Fruit fly (Drosophila melanogaster) whole organism, embryonic: Measurements from ENCODE around the gene CG6470.

Source experiments
- Antp ChIP-seq: fragments of 200-800 bp; sonication (Bioruptor generic); optimal IDR thresholded peaks from 3 replicates; lab custom pipeline; 2016; ENCODE audit warnings: missing biosample characterization, missing genetic modification characterization
- CG1024 ChIP-seq: fragments of 200-800 bp; sonication (Bioruptor generic); IDR thresholded peaks from 2 replicates; pipeline ENCODE4 v1.3.6; 2022; ENCODE audit warnings: missing biosample characterization, missing genetic modification characterization
- CG10431 ChIP-seq: fragments of 200-800 bp; sonication (Bioruptor generic); optimal IDR thresholded peaks from 3 replicates; lab custom pipeline; 2018; ENCODE audit warnings: missing biosample characterization, mild to moderate bottlenecking, missing genetic modification characterization
- CG12769 ChIP-seq: fragments of 200-800 bp; sonication (Bioruptor generic); optimal IDR thresholded peaks from 2 replicates; lab custom pipeline; 2019; ENCODE audit warnings: missing biosample characterization, mild to moderate bottlenecking, missing genetic modification characterization, moderate library complexity
- CG13123 ChIP-seq: fragments of 200-800 bp; sonication (Bioruptor generic); optimal IDR thresholded peaks from 2 replicates; lab custom pipeline; 2016; ENCODE audit warnings: missing biosample characterization, missing genetic modification characterization
- CG13894 ChIP-seq: fragments of 200-800 bp; sonication (Bioruptor generic); optimal IDR thresholded peaks from 3 replicates; lab custom pipeline; 2018; ENCODE audit warnings: missing biosample characterization, mild to moderate bottlenecking, missing genetic modification characterization, moderate library complexity
- CG15011 ChIP-seq: fragments of 200-800 bp; sonication (Bioruptor generic); optimal IDR thresholded peaks from 3 replicates; lab custom pipeline; 2018; ENCODE audit warnings: missing biosample characterization, mild to moderate bottlenecking, missing genetic modification characterization
- CG1529 ChIP-seq: fragments of 200-800 bp; sonication (Bioruptor generic); optimal IDR thresholded peaks from 3 replicates; lab custom pipeline; 2018; ENCODE audit warnings: missing biosample characterization, missing genetic modification characterization
- CG2712 ChIP-seq: fragments of 200-800 bp; optimal IDR thresholded peaks from 3 replicates; lab custom pipeline; 2019; ENCODE audit warnings: missing biosample characterization, mild to moderate bottlenecking, missing genetic modification characterization, moderate library complexity
- CG31441 ChIP-seq: fragments of 200-800 bp; sonication (Bioruptor generic); IDR thresholded peaks from 2 replicates; pipeline ENCODE4 v1.3.6; 2022; ENCODE audit warnings: missing biosample characterization, missing genetic modification characterization
- CG3847 ChIP-seq: fragments of 200-800 bp; sonication (Bioruptor generic); IDR thresholded peaks from 2 replicates; pipeline ENCODE4 v1.3.6; 2022; ENCODE audit warnings: missing biosample characterization, missing genetic modification characterization
- CG4328 ChIP-seq: fragments of 200-800 bp; sonication (Bioruptor generic); optimal IDR thresholded peaks from 3 replicates; lab custom pipeline; 2017; ENCODE audit warnings: missing biosample characterization, missing genetic modification reagents, missing genetic modification characterization
- CG4404 ChIP-seq: fragments of 200-800 bp; sonication (Bioruptor generic); IDR thresholded peaks from 2 replicates; pipeline ENCODE4 v1.3.6; 2022; ENCODE audit warnings: missing biosample characterization, missing genetic modification characterization
- CG4617 ChIP-seq: fragments of 200-800 bp; sonication (Bioruptor generic); optimal IDR thresholded peaks from 3 replicates; lab custom pipeline; 2016; ENCODE audit warnings: missing biosample characterization, missing genetic modification characterization, borderline replicate concordance
- CG8388 ChIP-seq: fragments of 200-800 bp; sonication (Bioruptor generic); optimal IDR thresholded peaks from 2 replicates; lab custom pipeline; 2019; ENCODE audit warnings: missing biosample characterization, mild to moderate bottlenecking, missing genetic modification characterization, moderate library complexity
- CG9876 ChIP-seq: fragments of 200-800 bp; sonication (Bioruptor generic); optimal IDR thresholded peaks from 2 replicates; lab custom pipeline; 2016; ENCODE audit warnings: missing biosample characterization, missing genetic modification characterization
- Doc3 ChIP-seq: fragments of 200-800 bp; sonication (Bioruptor generic); IDR thresholded peaks from 3 replicates; pipeline ENCODE4 v1.3.6; 2022; ENCODE audit warnings: missing biosample characterization, missing genetic modification characterization; ENCODE audit not compliant: partially characterized antibody
- ERR ChIP-seq: fragments of 200-800 bp; sonication (Bioruptor generic); optimal IDR thresholded peaks from 2 replicates; lab custom pipeline; 2016; ENCODE audit warnings: missing biosample characterization, missing genetic modification characterization
- Mes4 ChIP-seq: fragments of 200-800 bp; sonication (Bioruptor generic); optimal IDR thresholded peaks from 2 replicates; lab custom pipeline; 2016; ENCODE audit warnings: missing biosample characterization, missing genetic modification characterization
- Nf-YA ChIP-seq: fragments of 200-800 bp; sonication (Bioruptor generic); IDR thresholded peaks from 2 replicates; pipeline ENCODE4 v1.3.6; 2022; ENCODE audit warnings: missing biosample characterization, missing genetic modification characterization
- Ravus ChIP-seq: fragments of 200-800 bp; sonication (Bioruptor generic); IDR thresholded peaks from 2 replicates; pipeline ENCODE4 v1.3.6; 2022; ENCODE audit warnings: missing biosample characterization, missing genetic modification characterization
- Rx ChIP-seq: fragments of 200-800 bp; sonication (Bioruptor generic); IDR thresholded peaks from 2 replicates; pipeline ENCODE4 v1.3.6; 2022; ENCODE audit warnings: missing biosample characterization, missing genetic modification characterization
- Sox100B ChIP-seq: fragments of 200-800 bp; sonication (Bioruptor generic); optimal IDR thresholded peaks from 3 replicates; lab custom pipeline; 2018; ENCODE audit warnings: missing biosample characterization, mild to moderate bottlenecking, missing genetic modification characterization
- Vsx1 ChIP-seq: fragments of 200-800 bp; sonication (Bioruptor generic); optimal IDR thresholded peaks from 2 replicates; lab custom pipeline; 2017; ENCODE audit warnings: missing biosample characterization, mild to moderate bottlenecking, missing genetic modification characterization, missing genetic modification reagents
- bbx ChIP-seq: fragments of 200-800 bp; sonication (Bioruptor generic); IDR thresholded peaks from 2 replicates; pipeline ENCODE4 v1.3.6; 2022; ENCODE audit warnings: missing biosample characterization, missing genetic modification characterization; ENCODE audit not compliant: partially characterized antibody
- btn ChIP-seq: fragments of 200-800 bp; sonication (Bioruptor generic); optimal IDR thresholded peaks from 2 replicates; lab custom pipeline; 2016; ENCODE audit warnings: missing biosample characterization, missing genetic modification characterization
- caup ChIP-seq: fragments of 200-800 bp; sonication (Bioruptor generic); optimal IDR thresholded peaks from 3 replicates; lab custom pipeline; 2017; ENCODE audit warnings: missing biosample characterization, mild to moderate bottlenecking, missing genetic modification characterization, moderate library complexity; ENCODE audit not compliant: severe bottlenecking
- chm ChIP-seq: fragments of 200-800 bp; sonication (Bioruptor generic); IDR thresholded peaks from 2 replicates; pipeline ENCODE4 v1.3.6; 2022; ENCODE audit warnings: missing biosample characterization, missing genetic modification characterization
- chn ChIP-seq: fragments of 200-800 bp; sonication (Bioruptor generic); optimal IDR thresholded peaks from 2 replicates; lab custom pipeline; 2016; ENCODE audit warnings: missing biosample characterization, missing genetic modification characterization
- crp ChIP-seq, 2 experiments: fragments of 200-800 bp; sonication (Bioruptor generic); optimal IDR thresholded peaks; 2 replicates in 1 of 2; 3 replicates in 1 of 2; lab custom pipeline; 2017; ENCODE audit warnings: missing biosample characterization in 2 of 2, missing genetic modification characterization in 2 of 2, mild to moderate bottlenecking in 1 of 2, moderate library complexity in 1 of 2
- dpn ChIP-seq, 2 experiments: fragments of 200-800 bp; sonication (Bioruptor generic); optimal IDR thresholded peaks; 3 replicates each; lab custom pipeline; 2016; ENCODE audit warnings: missing biosample characterization in 2 of 2, missing genetic modification characterization in 2 of 2
- eve ChIP-seq, 2 experiments: fragments of >200 bp; optimal IDR thresholded peaks; 2 replicates each; lab custom pipeline; 2017; ENCODE audit warnings: missing biosample characterization in 2 of 2, missing genetic modification characterization in 2 of 2
- ftz-f1 ChIP-seq: fragments of 200-800 bp; sonication (Bioruptor generic); optimal IDR thresholded peaks from 2 replicates; lab custom pipeline; 2016; ENCODE audit warnings: missing biosample characterization, missing genetic modification characterization
- gce ChIP-seq: fragments of 200-800 bp; sonication (Bioruptor generic); IDR thresholded peaks from 3 replicates; pipeline ENCODE4 v1.3.6; 2022; ENCODE audit warnings: missing biosample characterization, missing genetic modification characterization
- gem ChIP-seq: fragments of 200-800 bp; sonication (Bioruptor generic); optimal IDR thresholded peaks from 2 replicates; lab custom pipeline; 2019; ENCODE audit warnings: missing biosample characterization, mild to moderate bottlenecking, missing genetic modification characterization, moderate library complexity
- her ChIP-seq: fragments of 200-800 bp; sonication (Bioruptor generic); optimal IDR thresholded peaks from 2 replicates; lab custom pipeline; 2016; ENCODE audit warnings: missing biosample characterization, missing genetic modification characterization
- hth ChIP-seq: fragments of >200 bp; optimal IDR thresholded peaks from 2 replicates; lab custom pipeline; 2017; ENCODE audit warnings: inconsistent platforms
- ind ChIP-seq: fragments of 200-800 bp; sonication (Bioruptor generic); optimal IDR thresholded peaks from 3 replicates; lab custom pipeline; 2016; ENCODE audit warnings: missing biosample characterization, missing genetic modification characterization
- jigr1 ChIP-seq: fragments of 200-800 bp; sonication (Bioruptor generic); IDR thresholded peaks from 3 replicates; pipeline ENCODE4 v1.3.6; 2022; ENCODE audit warnings: missing biosample characterization, missing genetic modification characterization
- jing ChIP-seq: fragments of 200-800 bp; sonication (Bioruptor generic); optimal IDR thresholded peaks from 2 replicates; lab custom pipeline; 2018; ENCODE audit warnings: missing biosample characterization, mild to moderate bottlenecking, missing genetic modification characterization
- ken ChIP-seq: fragments of 200-800 bp; sonication (Bioruptor generic); IDR thresholded peaks from 3 replicates; pipeline ENCODE4 v1.3.6; 2022; ENCODE audit warnings: missing biosample characterization, missing genetic modification characterization
- knrl ChIP-seq: fragments of 200-800 bp; sonication (Bioruptor generic); IDR thresholded peaks from 3 replicates; pipeline ENCODE4 v1.3.6; 2022; ENCODE audit warnings: missing biosample characterization, missing genetic modification characterization; ENCODE audit not compliant: partially characterized antibody
- mam ChIP-seq: fragments of 200-800 bp; sonication (Bioruptor generic); optimal IDR thresholded peaks from 3 replicates; lab custom pipeline; 2016; ENCODE audit warnings: missing biosample characterization, missing genetic modification characterization
- pb ChIP-seq: fragments of 200-800 bp; sonication (Bioruptor generic); optimal IDR thresholded peaks from 3 replicates; lab custom pipeline; 2016; ENCODE audit warnings: missing biosample characterization, missing genetic modification characterization
- pum ChIP-seq: fragments of 200-800 bp; sonication (Bioruptor generic); optimal IDR thresholded peaks from 2 replicates; lab custom pipeline; 2016; ENCODE audit warnings: missing biosample characterization, missing genetic modification characterization
- pzg ChIP-seq: fragments of 200-800 bp; sonication (Bioruptor generic); optimal IDR thresholded peaks from 3 replicates; lab custom pipeline; 2018; ENCODE audit warnings: missing biosample characterization, mild to moderate bottlenecking, missing genetic modification characterization, moderate library complexity
- slbo ChIP-seq: fragments of 200-800 bp; sonication (Bioruptor generic); IDR thresholded peaks from 2 replicates; pipeline ENCODE4 v1.3.6; 2022; ENCODE audit warnings: missing biosample characterization, missing genetic modification characterization
- sqz ChIP-seq: fragments of 200-800 bp; sonication (Bioruptor generic); optimal IDR thresholded peaks from 3 replicates; lab custom pipeline; 2018; ENCODE audit warnings: missing biosample characterization, mild to moderate bottlenecking, missing genetic modification characterization
- stwl ChIP-seq: fragments of 200-800 bp; sonication (Bioruptor generic); optimal IDR thresholded peaks from 3 replicates; lab custom pipeline; 2018; ENCODE audit warnings: missing biosample characterization, mild to moderate bottlenecking, missing genetic modification characterization, moderate library complexity
- z ChIP-seq: fragments of 200-800 bp; sonication (Bioruptor generic); IDR thresholded peaks from 3 replicates; pipeline ENCODE4 v1.3.6; 2022; ENCODE audit warnings: missing biosample characterization, missing genetic modification characterization
- zfh2 ChIP-seq: fragments of 200-800 bp; sonication (Bioruptor generic); optimal IDR thresholded peaks from 2 replicates; lab custom pipeline; 2016; ENCODE audit warnings: missing biosample characterization, missing genetic modification characterization

The CG6470 gene

dm6 chrX:18515205-18515921 lies 696 bp upstream of the CG6470 start, which contains the start of the genes Bx and HisRS (continued):
- peak; percentile 41 for TF ChIP-seq stwl (tag; lab: Kevin White, UChicago)
- no peak for TF ChIP-seq btn (GFP tag; lab: Kevin White, UChicago)
- TF ChIP-seq Vsx1: no peak
- TF ChIP-seq jigr1 (GFP tag; lab: Robert Waterston, UW): no peak
- no peak for TF ChIP-seq Mes4 (GFP tag; lab: Kevin White, UChicago)
- TF ChIP-seq crp (GFP tag; optimal IDR thresholded peaks at IDR 0.05; lab: Kevin White, UChicago): peak in 1 of 2 experiments; percentile 51
- TF ChIP-seq CG8388 (GFP tag; lab: Kevin White, UChicago): no peak
- TF ChIP-seq jing (GFP tag; lab: Kevin White, UChicago): no peak
- TF ChIP-seq eve (GFP tag; optimal IDR thresholded peaks at IDR 0.05; lab: Kevin White, UChicago): no peak
- TF ChIP-seq CG3847 (GFP tag; lab: Robert Waterston, UW): peak; percentile 62
- peak; percentile 94 for TF ChIP-seq sqz (GFP tag; lab: Kevin White, UChicago)
- no peak for TF ChIP-seq her (GFP tag; lab: Kevin White, UChicago)
- no peak for TF ChIP-seq zfh2 (GFP tag; lab: Kevin White, UChicago)
- no peak for TF ChIP-seq CG1024 (GFP tag; lab: Robert Waterston, UW)
- no peak for TF ChIP-seq CG10431 (GFP tag; lab: Kevin White, UChicago)
- no peak for TF ChIP-seq CG15011 (GFP tag; lab: Kevin White, UChicago)
- TF ChIP-seq chn (GFP tag; lab: Kevin White, UChicago): no peak
- no peak for TF ChIP-seq CG1529 (GFP tag; lab: Kevin White, UChicago)
- no peak for TF ChIP-seq mam
- TF ChIP-seq Ravus: no peak
- TF ChIP-seq ftz-f1 (GFP tag; lab: Kevin White, UChicago): peak; percentile 38
- TF ChIP-seq CG4617 (GFP tag; lab: Kevin White, UChicago): peak; percentile 1
- TF ChIP-seq Nf-YA (GFP tag; lab: Robert Waterston, UW): no peak
- no peak for TF ChIP-seq pb
- TF ChIP-seq CG31441 (GFP tag; lab: Robert Waterston, UW): no peak
- TF ChIP-seq z (GFP tag; lab: Robert Waterston, UW): no peak
- 0 out of 2 replicates have a peak, but pooled peaks have one; percentile 13 for TF ChIP-seq slbo (GFP tag; lab: Robert Waterston, UW)
- no peak for TF ChIP-seq Doc3
- no peak for TF ChIP-seq CG2712 (tag; lab: Kevin White, UChicago)
- no peak for TF ChIP-seq ind (GFP tag; lab: Kevin White, UChicago)
- TF ChIP-seq gem (tag; lab: Kevin White, UChicago): no peak
- TF ChIP-seq CG13123: no peak
- peak; percentile 79 for TF ChIP-seq pzg (GFP tag; lab: Kevin White, UChicago)
- peak; percentile 10 for TF ChIP-seq caup
- no peak for TF ChIP-seq CG4328 (GFP tag; lab: Kevin White, UChicago)
- no peak for TF ChIP-seq ken (GFP tag; lab: Robert Waterston, UW)
- TF ChIP-seq CG12769 (tag; lab: Kevin White, UChicago): peak; percentile 27
- TF ChIP-seq ERR: no peak
- no peak for TF ChIP-seq pum (GFP tag; lab: Kevin White, UChicago)
- peak; percentile 2 for TF ChIP-seq CG13894 (tag; lab: Kevin White, UChicago)
- TF ChIP-seq CG9876 (GFP tag; lab: Kevin White, UChicago): no peak
- TF ChIP-seq hth (lab: Kevin White, UChicago): no peak
- TF ChIP-seq chm (GFP tag; lab: Robert Waterston, UW): no peak
- no peak for TF ChIP-seq bbx (GFP tag; lab: Robert Waterston, UW)
- no peak for TF ChIP-seq Rx (GFP tag; lab: Robert Waterston, UW)
- TF ChIP-seq gce (GFP tag; lab: Robert Waterston, UW): no peak
- no peak for TF ChIP-seq Antp (GFP tag; lab: Kevin White, UChicago)
- no peak for TF ChIP-seq Sox100B (GFP tag; lab: Kevin White, UChicago)
- no peak for TF ChIP-seq dpn (GFP tag; optimal IDR thresholded peaks at IDR 0.05; lab: Kevin White, UChicago)
- peak; percentile 35; the same call in 1 of the 3 replicates for TF ChIP-seq knrl (GFP tag; lab: Robert Waterston, UW)
- TF ChIP-seq CG4404 (GFP tag; lab: Robert Waterston, UW): no peak
